Worm (Caenorhabditis elegans) whole organism, midembryonic: ENCODE data around the gene F39G3.3.

Experiments
- cog-1 ChIP-seq: sonication (generic microtip); optimal IDR thresholded peaks from 2 replicates; lab custom pipeline; 2016; ENCODE audit warnings: missing genetic modification characterization, missing compliant biosample characterization
- flt-1 ChIP-seq: fragments of 200-800 bp; sonication (Bioruptor generic); IDR thresholded peaks from 2 replicates; pipeline ENCODE4 v1.3.6; 2022; ENCODE audit warnings: missing genetic modification characterization, missing compliant biosample characterization
- klf-2 ChIP-seq: fragments of 200-800 bp; sonication (Bioruptor generic); conservative IDR thresholded peaks from 2 replicates; pipeline ENCODE4 v1.3.6; 2022; ENCODE audit warnings: missing genetic modification reagents, missing genetic modification characterization, missing compliant biosample characterization
- med-1 ChIP-seq: sonication (generic microtip); optimal IDR thresholded peaks from 2 replicates; lab custom pipeline; 2017; ENCODE audit warnings: missing genetic modification characterization, mild to moderate bottlenecking, missing compliant biosample characterization, antibody characterized with exemption, missing genetic modification reagents; ENCODE audit not compliant: insufficient read depth
- ref-1 ChIP-seq: fragments of 200-800 bp; sonication (Bioruptor generic); conservative IDR thresholded peaks from 2 replicates; pipeline ENCODE4 v1.3.6; 2022; ENCODE audit warnings: missing genetic modification reagents, missing genetic modification characterization, missing compliant biosample characterization
- ztf-29 ChIP-seq: fragments of 200-800 bp; sonication (Bioruptor generic); IDR thresholded peaks from 2 replicates; pipeline ENCODE4 v1.3.6; 2022; ENCODE audit warnings: missing genetic modification reagents, missing genetic modification characterization, missing compliant biosample characterization

ce11 chrV:4684137-4684536 is 47.6 kb upstream of the F39G3.3 start:
- TF ChIP-seq med-1 (GFP tag; lab: Kevin White, UChicago) (no peak), klf-2 (GFP tag; lab: Robert Waterston, UW) (no peak), ref-1 (no peak), cog-1 (tag; lab: Kevin White, UChicago) (no peak), ztf-29 (no peak), flt-1 (no peak)
